Worm (Caenorhabditis elegans): ENCODE measurements around the gene thn-5.
A peak's percentile ranks its signal among the peaks of the same experiment; 100 is the strongest.
"Not testable (repeated sequence)": the region's sequence is repeated elsewhere in the genome, so short reads cannot be mapped to it uniquely, and the experiment has no call there.

The thn-5 gene

DNA sequence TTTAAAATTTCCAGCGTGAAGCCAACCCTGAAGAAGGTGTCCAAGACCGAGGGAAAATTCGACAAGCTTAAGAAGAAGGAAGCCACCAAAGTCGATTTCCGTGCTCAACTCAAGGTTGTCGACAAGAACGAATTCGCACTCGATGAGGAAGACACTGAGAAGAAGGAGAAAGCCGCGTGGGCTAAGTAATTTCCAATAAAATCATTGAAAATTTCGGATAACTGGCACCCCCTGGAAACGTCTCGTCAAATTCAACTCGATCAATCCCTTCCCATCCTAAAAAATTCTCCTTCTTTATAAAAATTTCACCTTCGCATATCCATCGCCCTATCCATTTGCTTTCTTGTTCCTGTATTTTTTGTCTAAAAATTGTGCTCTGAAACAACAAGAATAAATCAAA is 23.9 kb upstream of the thn-5 start:
- TF ChIP-seq F13C5.2 (tag; optimal IDR thresholded peaks at IDR 0.05): no peak
- TF ChIP-seq ceh-13 (GFP tag; optimal IDR thresholded peaks at IDR 0.05): no peak
- TF ChIP-seq aly-1 (tag; optimal IDR thresholded peaks at IDR 0.05): no peak
- no peak for TF ChIP-seq pes-1 (GFP tag; IDR thresholded peaks at IDR 0.05)
- no peak for TF ChIP-seq sea-1 (GFP tag; conservative IDR thresholded peaks at IDR 0.05)
- no peak for TF ChIP-seq hmg-4 (GFP tag; optimal IDR thresholded peaks at IDR 0.05)
- no peak for TF ChIP-seq tbx-37 (GFP tag; conservative IDR thresholded peaks at IDR 0.05)
- no peak for TF ChIP-seq tra-4 (tag; optimal IDR thresholded peaks at IDR 0.05)
- TF ChIP-seq tbx-11 (GFP tag; IDR thresholded peaks at IDR 0.05): no peak
- TF ChIP-seq B0310.2 (tag; optimal IDR thresholded peaks at IDR 0.05): no peak
- TF ChIP-seq hmbx-1 (tag; optimal IDR thresholded peaks at IDR 0.05): no peak
- no peak for TF ChIP-seq ets-7 (tag; optimal IDR thresholded peaks at IDR 0.05)
- no peak for TF ChIP-seq flt-1 (GFP tag; IDR thresholded peaks at IDR 0.05)
- TF ChIP-seq ceh-36 (tag; optimal IDR thresholded peaks at IDR 0.05): no peak
- TF ChIP-seq ama-1 (optimal IDR thresholded peaks at IDR 0.05): no peak
- TF ChIP-seq scrt-1 (GFP tag; IDR thresholded peaks at IDR 0.05): no peak
- TF ChIP-seq hnd-1 (tag; optimal IDR thresholded peaks at IDR 0.05): no peak

DNA sequence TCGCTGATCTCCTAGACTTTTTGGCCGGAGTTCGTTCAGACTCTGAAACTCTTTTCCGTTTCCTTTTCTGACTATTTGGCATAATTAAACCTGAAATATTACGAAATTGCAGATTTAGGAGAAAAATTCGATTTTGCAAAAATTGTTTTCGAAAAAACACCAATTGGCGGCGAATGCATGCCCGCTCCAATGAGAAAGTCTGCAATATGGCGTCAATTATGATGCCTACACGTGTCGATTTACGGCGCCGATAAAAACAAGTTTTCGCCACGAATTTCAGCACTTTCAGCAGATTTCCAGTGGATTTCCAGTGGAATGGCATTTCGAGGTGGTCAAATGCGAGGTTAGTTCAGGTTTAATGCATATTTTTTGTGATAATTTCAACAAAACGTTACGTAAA is 21.2 kb upstream of the thn-5 start, which contains the start of the genes Y59E9AL.36 and nbet-1:
Gene Y59E9AL.36 (minus strand): TSS at position 92 of the 400 bp plus-strand sequence.
Gene nbet-1 (plus strand): TSS at position 112 of the 400 bp plus-strand sequence.
- TF ChIP-seq hnd-1 (tag; optimal IDR thresholded peaks at IDR 0.05) (no peak), pes-1 (GFP tag; IDR thresholded peaks at IDR 0.05) (0 out of 2 replicates have a peak, but pooled peaks have one; percentile 12), ama-1 (optimal IDR thresholded peaks at IDR 0.05) (no peak), F13C5.2 (tag; optimal IDR thresholded peaks at IDR 0.05) (peak; percentile 59)

DNA sequence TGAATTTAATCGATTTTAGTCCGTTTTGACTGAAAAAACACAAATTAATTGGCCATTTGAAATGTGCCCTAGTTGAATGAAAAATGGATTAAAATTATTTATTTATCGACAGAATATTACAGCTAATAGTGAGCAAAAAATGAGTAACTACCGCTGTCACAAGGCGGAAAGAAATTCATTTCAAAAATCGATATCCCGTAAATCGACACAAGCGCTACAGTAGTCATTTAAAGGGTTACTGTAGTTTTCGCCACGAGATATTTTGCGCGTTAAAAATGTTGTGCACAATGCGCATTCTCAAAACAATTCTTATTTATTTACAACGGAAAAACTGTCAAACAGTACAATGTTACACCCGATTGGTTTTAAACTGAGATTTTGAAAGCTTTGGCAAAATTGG is 20.0 kb upstream of the thn-5 start:
- TF ChIP-seq B0310.2 (tag; optimal IDR thresholded peaks at IDR 0.05): no peak
- no peak for TF ChIP-seq ets-7 (tag; optimal IDR thresholded peaks at IDR 0.05)
- no peak for TF ChIP-seq hmbx-1 (tag; optimal IDR thresholded peaks at IDR 0.05)
- TF ChIP-seq tbx-37 (GFP tag; conservative IDR thresholded peaks at IDR 0.05): no peak
- TF ChIP-seq sea-1 (GFP tag; conservative IDR thresholded peaks at IDR 0.05): no peak
- no peak for TF ChIP-seq flt-1 (GFP tag; IDR thresholded peaks at IDR 0.05)
- no peak for TF ChIP-seq pes-1 (GFP tag; IDR thresholded peaks at IDR 0.05)
- TF ChIP-seq tbx-11 (GFP tag; IDR thresholded peaks at IDR 0.05): no peak
- no peak for TF ChIP-seq F13C5.2 (tag; optimal IDR thresholded peaks at IDR 0.05)
- no peak for TF ChIP-seq ama-1 (optimal IDR thresholded peaks at IDR 0.05)
- no peak for TF ChIP-seq hmg-4 (GFP tag; optimal IDR thresholded peaks at IDR 0.05)

DNA sequence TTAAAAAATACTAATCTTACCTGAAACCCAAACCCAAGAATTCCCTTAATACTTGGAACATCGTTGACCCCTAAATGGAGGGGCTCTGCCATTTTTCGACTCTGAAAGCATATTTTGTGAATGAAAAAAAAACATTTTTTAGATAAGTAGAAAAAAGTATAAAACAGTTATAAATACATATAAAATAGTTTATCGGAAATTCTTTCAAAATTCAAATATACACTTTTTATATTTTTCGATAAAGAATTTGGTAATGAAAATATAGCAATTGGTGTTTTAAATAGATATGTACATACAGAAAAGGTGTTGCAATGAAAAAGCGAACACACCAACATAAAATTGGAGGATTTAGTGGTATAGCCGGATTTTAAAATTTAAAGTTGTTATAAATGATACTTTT is 15.5 kb upstream of the thn-5 start, which contains the start of gene Y59E9AL.4:
Gene Y59E9AL.4 (minus strand): TSS at position 101 of the 400 bp plus-strand sequence.
- TF ChIP-seq F13C5.2 (tag; optimal IDR thresholded peaks at IDR 0.05) (no peak), B0310.2 (tag; optimal IDR thresholded peaks at IDR 0.05) (no peak), ama-1 (optimal IDR thresholded peaks at IDR 0.05) (no peak), tbx-37 (GFP tag; conservative IDR thresholded peaks at IDR 0.05) (no peak), flt-1 (GFP tag; IDR thresholded peaks at IDR 0.05) (no peak), hmbx-1 (tag; optimal IDR thresholded peaks at IDR 0.05) (no peak), tra-4 (tag; optimal IDR thresholded peaks at IDR 0.05) (no peak), pes-1 (GFP tag; IDR thresholded peaks at IDR 0.05) (no peak), ceh-13 (GFP tag; optimal IDR thresholded peaks at IDR 0.05) (no peak), tbx-11 (GFP tag; IDR thresholded peaks at IDR 0.05) (no peak), hmg-4 (GFP tag; optimal IDR thresholded peaks at IDR 0.05) (no peak), ets-7 (tag; optimal IDR thresholded peaks at IDR 0.05) (no peak), aly-1 (tag; optimal IDR thresholded peaks at IDR 0.05) (no peak), scrt-1 (GFP tag; IDR thresholded peaks at IDR 0.05) (no peak), hnd-1 (tag; optimal IDR thresholded peaks at IDR 0.05) (no peak), sea-1 (GFP tag; conservative IDR thresholded peaks at IDR 0.05) (no peak), ceh-36 (tag; optimal IDR thresholded peaks at IDR 0.05) (no peak)

DNA sequence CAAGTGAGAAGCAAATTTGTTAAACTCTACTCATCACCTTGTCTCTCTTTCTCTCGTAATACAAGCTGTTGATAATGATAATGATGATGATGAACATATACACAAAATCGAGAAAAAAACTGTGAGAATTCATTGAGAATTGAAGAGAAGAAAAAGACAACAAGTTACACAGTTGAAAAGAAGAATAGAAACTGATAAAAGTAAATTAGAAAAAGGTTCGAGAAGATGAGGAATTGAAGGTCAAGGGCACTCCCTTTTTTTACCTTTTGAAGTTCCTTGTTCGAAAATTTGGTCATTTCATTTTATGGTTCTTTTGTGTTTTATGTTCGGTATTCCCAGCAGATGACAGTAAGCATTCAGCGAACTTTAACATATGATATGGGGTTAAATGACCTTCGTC is 14.3 kb upstream of the thn-5 start:
- no peak for TF ChIP-seq aly-1 (tag; optimal IDR thresholded peaks at IDR 0.05)
- no peak for TF ChIP-seq hmg-4 (GFP tag; optimal IDR thresholded peaks at IDR 0.05)
- no peak for TF ChIP-seq tbx-11 (GFP tag; IDR thresholded peaks at IDR 0.05)
- TF ChIP-seq sea-1 (GFP tag; conservative IDR thresholded peaks at IDR 0.05): no peak
- TF ChIP-seq hmbx-1 (tag; optimal IDR thresholded peaks at IDR 0.05): no peak
- no peak for TF ChIP-seq flt-1 (GFP tag; IDR thresholded peaks at IDR 0.05)
- no peak for TF ChIP-seq tra-4 (tag; optimal IDR thresholded peaks at IDR 0.05)
- no peak for TF ChIP-seq ama-1 (optimal IDR thresholded peaks at IDR 0.05)
- TF ChIP-seq B0310.2 (tag; optimal IDR thresholded peaks at IDR 0.05): no peak
- TF ChIP-seq scrt-1 (GFP tag; IDR thresholded peaks at IDR 0.05): no peak
- TF ChIP-seq ets-7 (tag; optimal IDR thresholded peaks at IDR 0.05): no peak

DNA sequence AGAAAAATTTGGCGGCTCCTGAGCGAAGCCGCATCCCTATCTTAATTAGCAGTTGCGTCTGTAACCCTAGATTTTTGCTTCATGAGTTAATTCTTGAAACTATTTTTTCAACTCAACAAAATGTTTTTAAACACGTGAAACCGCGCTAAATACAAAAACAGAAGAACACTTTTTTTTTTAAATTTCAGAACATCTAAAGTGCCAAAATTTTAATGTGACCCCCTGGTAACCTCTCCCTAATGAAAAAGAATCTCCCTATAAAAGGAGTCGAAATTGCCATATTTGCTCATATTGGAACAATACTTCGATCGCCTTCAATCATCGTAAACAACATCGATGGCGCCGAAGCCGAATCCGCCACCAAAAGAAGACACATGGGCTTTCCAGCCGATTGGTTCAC is 12.1 kb upstream of the thn-5 start, which contains the start of gene nsph-4.2:
Gene nsph-4.2 (plus strand): TSS at position 301 of the 400 bp plus-strand sequence.
- TF ChIP-seq tbx-37 (GFP tag; conservative IDR thresholded peaks at IDR 0.05); B0310.2 (tag; optimal IDR thresholded peaks at IDR 0.05); ceh-13 (GFP tag; optimal IDR thresholded peaks at IDR 0.05): not testable (repeated sequence)

DNA sequence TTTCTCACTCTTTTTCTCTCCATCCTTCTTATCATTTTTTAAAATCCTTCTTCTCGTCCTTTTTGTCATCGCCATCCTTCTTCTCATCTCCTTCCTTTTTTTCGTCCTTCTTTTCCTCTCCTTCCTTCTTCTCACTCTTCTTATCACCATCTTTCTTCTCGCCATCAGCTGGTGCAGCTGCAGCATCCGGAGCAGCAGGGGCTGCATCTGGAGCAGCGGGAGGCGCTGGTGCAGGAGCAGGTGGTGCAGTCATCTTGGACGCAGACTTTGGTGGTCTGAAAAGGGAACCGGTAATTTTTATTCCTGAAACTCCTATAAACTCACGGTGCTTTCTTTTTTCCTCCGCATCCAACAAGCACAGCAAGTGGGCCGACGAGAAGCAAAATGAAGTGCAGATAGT is 8.9 kb upstream of the thn-5 start:
- TF ChIP-seq flt-1 (GFP tag; IDR thresholded peaks at IDR 0.05) (no peak), B0310.2 (tag; optimal IDR thresholded peaks at IDR 0.05) (no peak), hnd-1 (tag; optimal IDR thresholded peaks at IDR 0.05) (no peak), ceh-36 (tag; optimal IDR thresholded peaks at IDR 0.05) (no peak), hmbx-1 (tag; optimal IDR thresholded peaks at IDR 0.05) (no peak), ama-1 (optimal IDR thresholded peaks at IDR 0.05) (no peak), tbx-37 (GFP tag; conservative IDR thresholded peaks at IDR 0.05) (no peak), ets-7 (tag; optimal IDR thresholded peaks at IDR 0.05) (no peak), tra-4 (tag; optimal IDR thresholded peaks at IDR 0.05) (no peak), tbx-11 (GFP tag; IDR thresholded peaks at IDR 0.05) (no peak)

DNA sequence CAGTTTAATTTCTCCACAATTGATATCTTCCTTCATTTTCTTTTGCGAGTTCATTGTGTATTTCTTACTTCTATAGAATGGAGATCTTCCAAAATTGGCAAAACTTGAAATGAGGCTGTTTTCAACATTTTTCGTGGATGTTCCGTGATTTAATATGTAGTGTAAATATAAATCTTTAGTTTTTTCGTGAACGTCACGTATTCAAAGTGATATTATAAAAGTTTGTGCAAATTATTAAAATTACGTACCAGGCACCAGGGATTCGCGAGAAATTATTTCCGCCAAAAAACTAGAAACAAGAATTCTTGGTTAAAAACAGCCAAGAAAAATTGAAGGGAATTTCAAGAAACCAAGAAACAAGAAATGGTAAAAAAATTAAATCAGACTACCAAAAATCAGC is 6.4 kb upstream of the thn-5 start, which contains the start of gene Y59E9AL.8:
Gene Y59E9AL.8 (minus strand): TSS at position 101 of the 400 bp plus-strand sequence.
- no peak for TF ChIP-seq tra-4 (tag; optimal IDR thresholded peaks at IDR 0.05)
- no peak for TF ChIP-seq hnd-1 (tag; optimal IDR thresholded peaks at IDR 0.05)
- no peak for TF ChIP-seq sea-1 (GFP tag; conservative IDR thresholded peaks at IDR 0.05)
- TF ChIP-seq ets-7 (tag; optimal IDR thresholded peaks at IDR 0.05): no peak
- no peak for TF ChIP-seq B0310.2 (tag; optimal IDR thresholded peaks at IDR 0.05)
- TF ChIP-seq tbx-11 (GFP tag; IDR thresholded peaks at IDR 0.05): no peak
- TF ChIP-seq flt-1 (GFP tag; IDR thresholded peaks at IDR 0.05): no peak
